Fruit fly (Drosophila melanogaster) whole organism, wandering third instar larva: ENCODE data around the gene Dpy-30L1.

Experiments
- CG32264 ChIP-seq: fragments of 200-800 bp; sonication (Bioruptor generic); optimal IDR thresholded peaks from 2 replicates; lab custom pipeline; 2016; ENCODE audit warnings: missing biosample characterization, missing genetic modification characterization
- Dfd ChIP-seq: fragments of >200 bp; optimal IDR thresholded peaks from 2 replicates; lab custom pipeline; 2017; ENCODE audit warnings: missing biosample characterization, missing genetic modification characterization
- Dif ChIP-seq: fragments of 200-275, 200-300 bp; sonication (Bioruptor generic); optimal IDR thresholded peaks from 2 replicates; lab custom pipeline; 2018; ENCODE audit warnings: missing biosample characterization, missing genetic modification characterization; ENCODE audit not compliant: partially characterized antibody
- GATAd ChIP-seq: sonication (Bioruptor generic); optimal IDR thresholded peaks from 2 replicates; lab custom pipeline; 2016; ENCODE audit warnings: missing biosample characterization, missing genetic modification characterization
- Hr78 ChIP-seq: fragments of >200 bp; optimal IDR thresholded peaks from 2 replicates; lab custom pipeline; 2017; ENCODE audit warnings: missing biosample characterization, missing genetic modification characterization
- Hr83 ChIP-seq: fragments of 200-300 bp; sonication (Bioruptor generic); optimal IDR thresholded peaks from 2 replicates; lab custom pipeline; 2016; ENCODE audit warnings: missing biosample characterization, mild to moderate bottlenecking, missing genetic modification characterization, moderate library complexity; ENCODE audit not compliant: poor library complexity, severe bottlenecking
- Jra ChIP-seq: sonication (Bioruptor generic); optimal IDR thresholded peaks from 2 replicates; lab custom pipeline; 2016; ENCODE audit warnings: missing biosample characterization, missing genetic modification characterization
- br ChIP-seq: fragments of 200-800 bp; sonication (Bioruptor generic); optimal IDR thresholded peaks from 2 replicates; lab custom pipeline; 2016; ENCODE audit warnings: missing biosample characterization, missing genetic modification characterization
- dmrt93B ChIP-seq: fragments of 200-800 bp; sonication (Bioruptor generic); optimal IDR thresholded peaks from 2 replicates; lab custom pipeline; 2018; ENCODE audit warnings: missing biosample characterization, mild to moderate bottlenecking, missing genetic modification characterization
- fru ChIP-seq: fragments of 200-800 bp; sonication (Bioruptor generic); optimal IDR thresholded peaks from 3 replicates; lab custom pipeline; 2016; ENCODE audit warnings: missing biosample characterization, mild to moderate bottlenecking, missing genetic modification characterization
- psq ChIP-seq: fragments of 200-800 bp; sonication (Bioruptor generic); optimal IDR thresholded peaks from 3 replicates; lab custom pipeline; 2017; ENCODE audit warnings: missing biosample characterization, mild to moderate bottlenecking, missing genetic modification characterization, moderate library complexity
- usp ChIP-seq: fragments of >200 bp; optimal IDR thresholded peaks from 2 replicates; lab custom pipeline; 2017; ENCODE audit warnings: missing biosample characterization, missing genetic modification characterization

DNA sequence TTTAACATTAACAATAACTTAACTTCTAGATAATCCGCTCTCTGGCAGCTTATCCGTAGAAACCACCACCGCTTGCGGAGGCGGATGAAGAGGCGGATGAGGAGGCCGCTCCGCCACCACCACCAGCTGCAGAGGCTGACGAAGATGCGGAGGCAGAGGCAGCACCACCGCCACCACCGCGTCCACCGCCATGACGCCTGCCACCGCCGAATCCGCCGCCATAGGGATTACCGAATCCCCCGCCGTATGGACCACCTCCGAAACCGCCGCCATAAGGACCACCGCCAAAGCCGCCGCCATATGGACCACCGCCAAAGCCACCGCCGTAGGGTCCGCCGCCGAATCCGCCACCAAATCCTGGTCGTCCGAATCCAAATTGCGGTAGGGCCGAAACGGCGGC is 43.7 kb upstream of the Dpy-30L1 start:
- no peak for TF ChIP-seq Dif (GFP tag; lab: Kevin White, UChicago)
- no peak for TF ChIP-seq Dfd (GFP tag; lab: Kevin White, UChicago)
- no peak for TF ChIP-seq Hr78 (GFP tag; lab: Kevin White, UChicago)
- no peak for TF ChIP-seq GATAd (GFP tag; lab: Kevin White, UChicago)
- TF ChIP-seq fru: no peak
- TF ChIP-seq Hr83 (GFP tag; lab: Kevin White, UChicago): no peak
- no peak for TF ChIP-seq psq (GFP tag; lab: Kevin White, UChicago)
- TF ChIP-seq CG32264 (GFP tag; lab: Kevin White, UChicago): no peak
- TF ChIP-seq Jra: no peak
- no peak for TF ChIP-seq dmrt93B (GFP tag; lab: Kevin White, UChicago)
- no peak for TF ChIP-seq usp
- no peak for TF ChIP-seq br (GFP tag; lab: Kevin White, UChicago)
